Fruit fly (Drosophila melanogaster) whole organism, adult: ENCODE measurements around the gene CG4074.

Experiments used
- CG11617 ChIP-seq: fragments of 200-800 bp; sonication (Bioruptor generic); optimal IDR thresholded peaks from 2 replicates; lab custom pipeline; 2017; ENCODE audit warnings: mild to moderate bottlenecking, missing biosample characterization, missing genetic modification reagents, missing genetic modification characterization
- CG12768 ChIP-seq: fragments of 200-800 bp; sonication (Bioruptor generic); optimal IDR thresholded peaks from 2 replicates; lab custom pipeline; 2017; ENCODE audit warnings: missing biosample characterization, missing genetic modification characterization, mild to moderate bottlenecking, moderate library complexity, missing genetic modification reagents
- CG14711 ChIP-seq: fragments of 200-800 bp; sonication (Bioruptor generic); optimal IDR thresholded peaks from 2 replicates; lab custom pipeline; 2018; ENCODE audit warnings: missing biosample characterization, mild to moderate bottlenecking, missing genetic modification characterization, moderate library complexity
- CG1620 ChIP-seq: fragments of 200-800 bp; sonication (Bioruptor generic); optimal IDR thresholded peaks from 2 replicates; lab custom pipeline; 2016; ENCODE audit warnings: missing biosample characterization, missing genetic modification characterization
- CG33017 ChIP-seq: fragments of 200-800 bp; sonication (Bioruptor generic); optimal IDR thresholded peaks from 2 replicates; lab custom pipeline; 2018; ENCODE audit warnings: missing biosample characterization, mild to moderate bottlenecking, missing genetic modification characterization, moderate library complexity
- CG5204 ChIP-seq: fragments of 200-800 bp; sonication (Bioruptor generic); optimal IDR thresholded peaks from 2 replicates; lab custom pipeline; 2016; ENCODE audit warnings: missing biosample characterization, missing genetic modification characterization
- CG7045 ChIP-seq: fragments of 200-800 bp; sonication (Bioruptor generic); optimal IDR thresholded peaks from 2 replicates; lab custom pipeline; 2017; ENCODE audit warnings: missing biosample characterization, mild to moderate bottlenecking, missing genetic modification characterization
- CG7101 ChIP-seq: fragments of 200-800 bp; sonication (Bioruptor generic); optimal IDR thresholded peaks from 2 replicates; lab custom pipeline; 2018; ENCODE audit warnings: missing biosample characterization, mild to moderate bottlenecking, missing genetic modification characterization, moderate library complexity
- Clk ChIP-seq: fragments of 200-800 bp; sonication (Bioruptor generic); optimal IDR thresholded peaks from 2 replicates; lab custom pipeline; 2017; ENCODE audit warnings: missing biosample characterization, missing genetic modification characterization
- Crg-1 ChIP-seq: fragments of 200-800 bp; sonication (Bioruptor generic); optimal IDR thresholded peaks from 2 replicates; lab custom pipeline; 2016; ENCODE audit warnings: missing biosample characterization, missing genetic modification characterization
- Hr96 ChIP-seq: fragments of 200-800 bp; sonication (Bioruptor generic); optimal IDR thresholded peaks from 2 replicates; lab custom pipeline; 2016; ENCODE audit warnings: missing biosample characterization, missing genetic modification characterization
- Mnt ChIP-seq: fragments of 200-800 bp; sonication (Bioruptor generic); optimal IDR thresholded peaks from 2 replicates; lab custom pipeline; 2016; ENCODE audit warnings: missing biosample characterization, mild to moderate bottlenecking, missing genetic modification characterization
- bab1 ChIP-seq: fragments of 200-800 bp; sonication (Bioruptor generic); optimal IDR thresholded peaks from 3 replicates; lab custom pipeline; 2019; ENCODE audit warnings: missing biosample characterization, mild to moderate bottlenecking, missing genetic modification characterization, moderate library complexity
- cic ChIP-seq: fragments of 200-800 bp; sonication (Bioruptor generic); optimal IDR thresholded peaks from 2 replicates; lab custom pipeline; 2017; ENCODE audit warnings: missing biosample characterization, mild to moderate bottlenecking, missing genetic modification characterization, moderate library complexity
- cnc ChIP-seq, 2 experiments: fragments of >200 bp; optimal IDR thresholded peaks; 2 replicates each; lab custom pipeline; 2017
- kay ChIP-seq: fragments of 200-800 bp; sonication (Bioruptor generic); peaks from one replicate; lab custom pipeline; 2016; ENCODE audit warnings: missing biosample characterization, missing genetic modification characterization, borderline replicate concordance
- ovo ChIP-seq: fragments of 200-800 bp; sonication (Bioruptor generic); optimal IDR thresholded peaks from 2 replicates; lab custom pipeline; 2016; ENCODE audit warnings: missing biosample characterization, missing genetic modification characterization
- pad ChIP-seq: fragments of 200-800 bp; sonication (Bioruptor generic); optimal IDR thresholded peaks from 3 replicates; lab custom pipeline; 2017; ENCODE audit warnings: missing biosample characterization, missing genetic modification characterization, mild to moderate bottlenecking, moderate library complexity, missing genetic modification reagents
- tj ChIP-seq: fragments of 200-800 bp; sonication (Bioruptor generic); optimal IDR thresholded peaks from 3 replicates; lab custom pipeline; 2017; ENCODE audit warnings: missing biosample characterization, mild to moderate bottlenecking, missing genetic modification characterization, moderate library complexity
- toe ChIP-seq: fragments of 200-800 bp; sonication (Bioruptor generic); optimal IDR thresholded peaks from 2 replicates; lab custom pipeline; 2016; ENCODE audit warnings: missing biosample characterization, missing genetic modification characterization

Gene CG4074

DNA sequence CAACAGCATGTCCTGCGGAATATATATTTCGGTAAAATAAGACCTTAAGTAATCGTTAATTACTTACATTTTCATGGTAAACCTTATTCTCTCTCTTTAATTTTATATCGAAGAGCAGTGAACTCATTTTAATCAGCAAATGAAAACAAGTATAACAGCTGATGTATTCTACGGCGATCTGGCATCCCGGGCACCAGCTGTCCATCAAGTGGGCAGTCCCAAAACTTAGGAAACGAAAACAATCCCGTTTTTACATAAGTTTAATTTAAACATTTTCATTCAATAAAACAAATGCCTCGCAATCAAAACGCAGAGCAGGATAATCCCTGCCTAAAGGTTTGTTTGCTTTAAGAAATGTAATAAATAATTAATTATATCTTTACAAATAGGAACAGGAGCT, at the start of gene CG4074, which contains the start of gene CG4186:
TSS of gene CG4074 (minus strand) at position 151 of the 400 bp plus-strand sequence.
TSS of gene CG4186 (plus strand) at position 237 of the 400 bp plus-strand sequence.
- TF ChIP-seq bab1: peak; percentile 17
- no peak for TF ChIP-seq CG7045 (GFP tag; lab: Kevin White, UChicago)
- no peak for TF ChIP-seq Crg-1 (GFP tag; lab: Kevin White, UChicago)
- peak; percentile 66 for TF ChIP-seq kay (GFP tag; lab: Kevin White, UChicago)
- TF ChIP-seq cnc (optimal IDR thresholded peaks at IDR 0.05; lab: Kevin White, UChicago): no peak
- no peak for TF ChIP-seq CG7101 (tag; lab: Kevin White, UChicago)
- TF ChIP-seq Mnt (GFP tag; lab: Kevin White, UChicago): peak; percentile 18
- no peak for TF ChIP-seq tj (GFP tag; lab: Kevin White, UChicago)
- TF ChIP-seq CG1620 (GFP tag; lab: Kevin White, UChicago): no peak
- TF ChIP-seq CG11617: peak; percentile 17
- TF ChIP-seq pad (GFP tag; lab: Kevin White, UChicago): no peak
- TF ChIP-seq cic (GFP tag; lab: Kevin White, UChicago): no peak
- no peak for TF ChIP-seq CG33017 (tag; lab: Kevin White, UChicago)

DNA sequence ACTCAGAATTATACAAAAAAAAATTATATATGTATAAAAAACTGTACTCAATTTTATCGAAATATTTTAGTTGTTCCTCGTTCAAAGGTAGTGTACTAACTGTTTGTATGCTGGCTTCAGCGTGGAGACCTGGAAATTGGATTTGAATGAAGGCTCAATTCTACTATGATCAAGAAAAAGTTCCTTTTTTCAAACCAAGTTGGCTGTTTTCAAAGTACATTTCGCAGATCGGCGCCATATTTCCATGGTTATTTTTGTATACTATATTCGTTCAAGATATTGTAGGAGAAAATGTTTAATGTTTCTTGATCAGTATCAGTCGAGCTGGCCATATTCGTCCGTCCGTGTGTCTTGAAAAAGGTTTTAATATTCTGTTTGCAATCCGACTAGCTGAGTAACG, 48.6 kb upstream of the CG4074 start, which contains the start of gene Mst77F:
TSS of gene Mst77F (minus strand) at position 101 of the 400 bp plus-strand sequence.
- TF ChIP-seq bab1 (no peak), kay (GFP tag; lab: Kevin White, UChicago) (no peak), toe (GFP tag; lab: Kevin White, UChicago) (no peak), tj (GFP tag; lab: Kevin White, UChicago) (no peak), CG12768 (no peak), cic (GFP tag; lab: Kevin White, UChicago) (no peak), Crg-1 (GFP tag; lab: Kevin White, UChicago) (no peak), CG33017 (tag; lab: Kevin White, UChicago) (no peak), Mnt (GFP tag; lab: Kevin White, UChicago) (no peak), cnc (optimal IDR thresholded peaks at IDR 0.05; lab: Kevin White, UChicago) (no peak), CG14711 (tag; lab: Kevin White, UChicago) (no peak), CG7045 (GFP tag; lab: Kevin White, UChicago) (no peak), CG7101 (tag; lab: Kevin White, UChicago) (no peak)

DNA sequence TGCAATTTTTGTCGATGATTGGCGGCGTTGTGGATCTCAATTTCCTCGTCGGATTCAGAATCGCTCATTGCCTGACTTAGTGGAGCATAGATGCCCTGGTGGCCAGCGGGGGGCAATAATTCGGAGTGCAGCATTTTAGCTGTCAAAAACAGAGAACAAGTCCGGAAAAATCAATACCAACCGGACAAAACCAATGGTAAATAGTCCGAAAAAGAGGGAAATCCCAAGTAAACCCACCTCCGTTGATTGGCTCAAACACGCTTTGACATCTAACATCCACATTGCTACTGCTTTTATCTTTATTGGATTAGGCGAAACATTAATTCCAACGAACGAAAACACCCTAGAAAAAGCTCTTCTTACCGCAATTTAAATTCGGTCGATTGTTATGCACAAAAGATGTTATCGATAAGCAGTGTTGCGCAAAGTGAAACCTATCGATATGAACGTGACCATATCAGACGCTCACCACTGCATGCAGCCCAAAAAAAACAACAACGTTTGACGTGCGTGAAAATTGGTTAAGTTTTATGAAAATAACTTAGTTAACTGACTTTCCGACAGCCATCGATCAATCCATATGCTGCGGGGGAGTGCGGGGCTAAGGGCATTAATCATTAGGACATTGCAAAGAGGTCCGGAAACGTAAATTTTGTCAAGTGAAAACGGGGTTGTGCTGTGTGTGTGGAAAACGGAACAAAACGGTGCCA, 46.5 kb upstream of the CG4074 start, which contains the start of the genes CG3618 and Pka-R1:
TSS of gene CG3618 (minus strand) at position 410 of the 710 bp plus-strand sequence.
TSS of gene Pka-R1 (plus strand) at position 453 of the 710 bp plus-strand sequence.
- no peak for TF ChIP-seq Clk
- TF ChIP-seq CG11617: no peak
- TF ChIP-seq pad (GFP tag; lab: Kevin White, UChicago): peak; percentile 56
- TF ChIP-seq cnc (optimal IDR thresholded peaks at IDR 0.05; lab: Kevin White, UChicago): no peak
- TF ChIP-seq CG14711 (tag; lab: Kevin White, UChicago): peak; percentile 25
- TF ChIP-seq CG7045 (GFP tag; lab: Kevin White, UChicago): no peak
- TF ChIP-seq kay (GFP tag; lab: Kevin White, UChicago): no peak
- peak; percentile 17 for TF ChIP-seq CG33017 (tag; lab: Kevin White, UChicago)
- TF ChIP-seq Crg-1 (GFP tag; lab: Kevin White, UChicago): no peak
- TF ChIP-seq CG12768: peak; percentile 11
- TF ChIP-seq ovo (GFP tag; lab: Kevin White, UChicago): no peak
- TF ChIP-seq Hr96: no peak
- peak; percentile 49 for TF ChIP-seq Mnt (GFP tag; lab: Kevin White, UChicago)
- TF ChIP-seq bab1: peak; percentile 40
- TF ChIP-seq CG7101 (tag; lab: Kevin White, UChicago): peak; percentile 33
- no peak for TF ChIP-seq tj (GFP tag; lab: Kevin White, UChicago)
- TF ChIP-seq cic (GFP tag; lab: Kevin White, UChicago): peak; percentile 28
- no peak for TF ChIP-seq CG1620 (GFP tag; lab: Kevin White, UChicago)
- no peak for TF ChIP-seq CG5204 (GFP tag; lab: Kevin White, UChicago)
- TF ChIP-seq toe (GFP tag; lab: Kevin White, UChicago): no peak

DNA sequence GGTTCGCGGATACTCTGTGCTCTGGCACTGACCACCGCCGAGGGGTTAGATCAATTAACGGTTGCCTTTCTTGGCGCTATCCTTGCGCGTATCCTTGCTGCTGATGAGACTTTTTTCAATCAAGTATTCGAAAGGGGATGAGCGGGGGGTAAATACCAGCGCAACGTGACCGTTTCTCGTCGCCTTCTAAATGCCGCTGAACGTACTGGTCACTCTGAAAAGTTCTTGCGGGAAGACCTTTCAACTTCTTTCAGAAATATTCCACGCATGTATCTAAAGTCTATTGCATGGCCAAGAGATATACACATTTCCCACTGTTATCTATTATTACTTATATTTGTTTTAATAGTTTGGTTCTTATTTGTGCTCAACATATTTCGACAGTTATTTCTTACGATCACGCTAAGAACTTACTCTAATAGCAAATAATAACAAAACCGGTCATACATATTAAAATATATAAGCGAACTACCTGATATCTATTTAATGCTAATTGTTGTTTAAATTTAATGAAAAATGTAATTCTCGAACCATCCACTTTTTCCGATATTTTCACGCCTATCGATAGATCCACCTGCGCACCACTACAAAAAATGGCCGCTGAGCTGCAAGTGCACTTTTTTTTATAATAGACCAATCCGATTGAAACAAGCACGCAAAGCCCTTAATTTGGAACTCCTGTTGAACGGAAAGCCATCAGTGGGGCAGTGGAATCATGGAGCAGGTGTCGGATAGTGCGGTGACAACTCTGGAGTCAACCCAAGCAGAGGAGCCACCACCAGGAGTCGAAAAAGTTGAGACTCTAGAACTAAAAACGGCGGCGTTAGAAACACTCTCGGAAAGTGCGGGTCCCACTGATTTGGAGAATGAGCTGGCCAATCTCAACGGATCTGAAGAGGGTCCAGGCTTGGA, 40.0 kb upstream of the CG4074 start, which contains the start of the genes CG3634 and HIPP1:
TSS of gene CG3634 (minus strand) at position 185 of the 912 bp plus-strand sequence.
TSS of gene HIPP1 (plus strand) at position 582 of the 912 bp plus-strand sequence.
- TF ChIP-seq cic (GFP tag; lab: Kevin White, UChicago) (no peak), cnc (optimal IDR thresholded peaks at IDR 0.05; lab: Kevin White, UChicago) (no peak), CG33017 (tag; lab: Kevin White, UChicago) (no peak), tj (GFP tag; lab: Kevin White, UChicago) (peak; percentile 25), CG14711 (tag; lab: Kevin White, UChicago) (peak; percentile 48), Mnt (GFP tag; lab: Kevin White, UChicago) (peak; percentile 6), CG1620 (GFP tag; lab: Kevin White, UChicago) (no peak), CG12768 (no peak), CG11617 (peak; percentile 16)

DNA sequence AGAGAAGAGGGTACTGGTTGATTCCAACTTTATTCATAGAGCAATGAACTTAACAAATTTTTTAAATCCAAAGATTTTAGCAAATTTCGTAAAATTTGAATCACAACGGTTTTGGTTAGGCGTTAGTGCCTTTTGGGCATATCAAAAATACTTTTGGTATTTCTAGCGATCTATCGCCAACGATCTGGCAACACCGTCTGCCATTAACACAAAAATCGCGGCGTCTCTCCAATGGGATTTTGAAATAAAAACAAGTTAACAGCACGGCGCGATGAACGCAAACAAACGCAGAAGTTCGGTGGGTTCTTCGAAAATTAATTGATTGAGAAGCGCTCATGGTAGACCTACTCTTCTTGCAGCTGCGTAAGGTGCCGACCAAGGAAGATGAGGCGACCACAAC, 30.9 kb upstream of the CG4074 start, which contains the start of gene Spc105R:
TSS of gene Spc105R (plus strand) at position 203 of the 400 bp plus-strand sequence.
- TF ChIP-seq tj (GFP tag; lab: Kevin White, UChicago): peak; percentile 2
- TF ChIP-seq bab1: peak; percentile 23
- TF ChIP-seq Hr96: no peak
